Worm (Caenorhabditis elegans): ENCODE results near the gene sftd-3.

ce11 chrII:8916656-8917055 lies 47.3 kb downstream of the sftd-3 start:
- TF ChIP-seq dao-5 (tag; optimal IDR thresholded peaks at IDR 0.05) (no peak), him-1 (tag; optimal IDR thresholded peaks at IDR 0.05) (no peak), W03F9.2 (tag; optimal IDR thresholded peaks at IDR 0.05) (no peak)

Data from whole organism, L4/young adult.